Fruit fly (Drosophila melanogaster) whole organism, adult: ENCODE results near the gene CG33230.

ENCODE experiments used
- CG5204 ChIP-seq: fragments of 200-800 bp; sonication (Bioruptor generic); optimal IDR thresholded peaks from 2 replicates; lab custom pipeline; 2016; ENCODE audit warnings: missing biosample characterization, missing genetic modification characterization
- CG7045 ChIP-seq: fragments of 200-800 bp; sonication (Bioruptor generic); optimal IDR thresholded peaks from 2 replicates; lab custom pipeline; 2017; ENCODE audit warnings: missing biosample characterization, mild to moderate bottlenecking, missing genetic modification characterization
- Crg-1 ChIP-seq: fragments of 200-800 bp; sonication (Bioruptor generic); optimal IDR thresholded peaks from 2 replicates; lab custom pipeline; 2016; ENCODE audit warnings: missing biosample characterization, missing genetic modification characterization
- bab1 ChIP-seq: fragments of 200-800 bp; sonication (Bioruptor generic); optimal IDR thresholded peaks from 3 replicates; lab custom pipeline; 2019; ENCODE audit warnings: missing biosample characterization, mild to moderate bottlenecking, missing genetic modification characterization, moderate library complexity
- cic ChIP-seq: fragments of 200-800 bp; sonication (Bioruptor generic); optimal IDR thresholded peaks from 2 replicates; lab custom pipeline; 2017; ENCODE audit warnings: missing biosample characterization, mild to moderate bottlenecking, missing genetic modification characterization, moderate library complexity
- cnc ChIP-seq, 2 experiments: fragments of >200 bp; optimal IDR thresholded peaks; 2 replicates each; lab custom pipeline; 2017
- kay ChIP-seq: fragments of 200-800 bp; sonication (Bioruptor generic); peaks from one replicate; lab custom pipeline; 2016; ENCODE audit warnings: missing biosample characterization, missing genetic modification characterization, borderline replicate concordance
- toe ChIP-seq: fragments of 200-800 bp; sonication (Bioruptor generic); optimal IDR thresholded peaks from 2 replicates; lab custom pipeline; 2016; ENCODE audit warnings: missing biosample characterization, missing genetic modification characterization

DNA sequence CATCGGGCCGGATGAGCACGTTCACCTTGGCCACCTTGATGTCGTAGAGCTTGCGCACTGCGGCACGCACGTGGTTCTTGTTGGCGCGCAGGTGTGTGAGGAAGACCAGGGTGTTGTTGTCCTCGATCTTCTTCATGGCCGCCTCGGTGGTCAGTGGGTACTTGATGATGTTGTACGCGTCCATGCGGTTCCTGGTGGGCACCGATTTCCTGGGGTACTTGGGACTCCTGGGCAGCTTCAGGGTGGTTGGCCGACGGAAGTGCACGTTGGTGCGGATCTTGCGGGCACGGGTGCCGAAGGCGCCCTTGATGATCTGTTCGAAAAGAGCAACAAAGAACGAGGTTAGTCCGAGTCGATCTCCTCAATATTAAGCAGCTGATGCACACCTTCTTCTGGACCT lies 49.2 kb downstream of the CG33230 start:
- no peak for TF ChIP-seq CG5204 (GFP tag; lab: Kevin White, UChicago)
- no peak for TF ChIP-seq toe (GFP tag; lab: Kevin White, UChicago)
- TF ChIP-seq cic (GFP tag; lab: Kevin White, UChicago): no peak
- TF ChIP-seq Crg-1 (GFP tag; lab: Kevin White, UChicago): no peak
- no peak for TF ChIP-seq cnc (optimal IDR thresholded peaks at IDR 0.05; lab: Kevin White, UChicago)
- no peak for TF ChIP-seq bab1
- TF ChIP-seq kay: no peak
- TF ChIP-seq CG7045: no peak
